Worm (Caenorhabditis elegans) whole organism, L4 larva: Measurements from ENCODE around the gene daf-6.

Experiments used
- dmd-6 ChIP-seq: fragments of 200-800 bp; sonication (Bioruptor generic); IDR thresholded peaks from 2 replicates; pipeline ENCODE4 v1.3.6; 2022; ENCODE audit warnings: missing genetic modification reagents, missing genetic modification characterization, missing compliant biosample characterization
- nhr-25 ChIP-seq: sonication (generic microtip); optimal IDR thresholded peaks from 2 replicates; lab custom pipeline; 2017; ENCODE audit warnings: missing genetic modification characterization, mild to moderate bottlenecking, missing compliant biosample characterization, antibody characterized with exemption, moderate library complexity, borderline replicate concordance; ENCODE audit not compliant: insufficient read depth

- TF ChIP-seq nhr-25 (no peak), dmd-6 (GFP tag; lab: Robert Waterston, UW) (no peak)
Observed at ce11 chrX:14875668-14876067, 12.6 kb upstream of the daf-6 start, which contains the start of gene sssh-1.
